Fruit fly (Drosophila melanogaster) Kc167 (cell line): Measurements from ENCODE around the gene CG43330.
A peak's percentile ranks its signal among the peaks of the same experiment; 100 is the strongest.

Experiments
- Myc ChIP-seq: fragments of >200 bp; optimal IDR thresholded peaks from 2 replicates; lab custom pipeline; 2017; ENCODE audit warnings: missing external identifiers
- Sin3A ChIP-seq: fragments of >200 bp; optimal IDR thresholded peaks from 2 replicates; lab custom pipeline; 2018; ENCODE audit warnings: missing external identifiers
- h ChIP-seq: fragments of >200 bp; optimal IDR thresholded peaks from 3 replicates; lab custom pipeline; 2018; ENCODE audit warnings: missing external identifiers
- insv ChIP-seq: fragments of >200 bp; optimal IDR thresholded peaks from 3 replicates; lab custom pipeline; 2018; ENCODE audit warnings: missing external identifiers
- psq ChIP-seq: fragments of >200 bp; optimal IDR thresholded peaks from 2 replicates; lab custom pipeline; 2017; ENCODE audit warnings: missing external identifiers
- ttk ChIP-seq: sonication (Bioruptor generic); optimal IDR thresholded peaks from 2 replicates; lab custom pipeline; 2017; ENCODE audit warnings: missing external identifiers

The CG43330 gene

dm6 chr3L:22468562-22468961 lies 35.7 kb downstream of the CG43330 start, which contains the start of gene CG11437:
CG11437 (plus strand) TSS chr3L:22468862.
- TF ChIP-seq insv (lab: Kevin White, UChicago) (no peak), ttk (lab: Kevin White, UChicago) (no peak), h (no peak), Sin3A (lab: Kevin White, UChicago) (no peak), Myc (lab: Kevin White, UChicago) (no peak), psq (no peak)

DNA sequence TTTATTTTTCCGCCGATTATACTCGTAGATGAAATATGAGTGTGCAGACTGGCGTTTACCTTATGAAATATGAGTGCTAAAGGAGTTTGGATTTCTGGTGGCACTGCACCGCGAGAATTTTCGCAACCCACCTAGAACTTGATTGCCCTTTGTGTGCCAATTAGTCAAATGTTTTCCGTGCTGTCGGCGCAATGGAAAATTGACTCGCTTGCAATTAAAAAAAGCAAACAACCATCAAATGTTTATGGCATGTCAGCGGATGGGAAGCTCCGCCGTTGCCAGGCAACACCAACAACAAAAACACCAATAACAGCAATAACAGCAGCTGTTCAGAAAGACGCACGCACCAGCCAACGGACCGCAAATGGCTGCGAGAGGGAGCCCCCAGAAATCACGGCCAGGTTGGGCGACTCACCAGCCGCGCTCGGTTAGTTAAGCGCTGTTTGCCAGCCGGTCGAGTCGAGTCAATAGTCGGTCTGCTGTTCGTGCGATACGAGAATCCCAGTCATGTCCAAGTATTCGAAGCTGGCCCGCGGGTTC lies 37.8 kb downstream of the CG43330 start:
- TF ChIP-seq Myc (lab: Kevin White, UChicago) (no peak), psq (no peak)

dm6 chr3L:22465486-22466402 lies 38.5 kb downstream of the CG43330 start, which contains the start of gene CG11438:
CG11438 (plus strand) TSS chr3L:22465619.
- TF ChIP-seq psq: no peak
- no peak for TF ChIP-seq h
- TF ChIP-seq Myc (lab: Kevin White, UChicago): no peak
- TF ChIP-seq ttk (lab: Kevin White, UChicago): no peak

DNA sequence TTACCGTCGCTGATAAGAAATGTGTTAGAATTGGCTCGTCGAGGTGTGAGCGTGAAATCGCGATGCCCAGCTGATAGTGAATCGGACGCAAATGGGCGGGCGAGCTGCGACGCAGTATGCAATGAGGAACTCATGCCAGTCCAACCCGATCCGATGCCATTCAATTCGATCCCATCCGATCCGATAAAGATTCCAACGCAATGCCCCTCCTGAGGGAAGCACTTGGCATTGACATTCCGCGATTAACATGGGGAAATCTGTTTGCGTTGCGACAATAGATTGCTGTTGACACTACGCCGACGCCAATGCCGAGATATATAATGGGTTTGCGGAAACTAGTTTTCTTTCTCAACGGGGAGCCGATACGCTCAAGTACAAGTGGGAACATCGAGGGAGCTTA lies 40.8 kb downstream of the CG43330 start:
- TF ChIP-seq psq: no peak
- no peak for TF ChIP-seq Myc (lab: Kevin White, UChicago)
- TF ChIP-seq ttk (lab: Kevin White, UChicago): no peak
- no peak for TF ChIP-seq Sin3A (lab: Kevin White, UChicago)
- no peak for TF ChIP-seq h
- no peak for TF ChIP-seq insv (lab: Kevin White, UChicago)

dm6 chr3L:22460918-22461634 lies 43.1 kb downstream of the CG43330 start, which contains the start of gene laza:
laza (minus strand) TSS chr3L:22461131.
- TF ChIP-seq psq (no peak), h (no peak), Sin3A (lab: Kevin White, UChicago) (no peak), insv (lab: Kevin White, UChicago) (no peak)

DNA sequence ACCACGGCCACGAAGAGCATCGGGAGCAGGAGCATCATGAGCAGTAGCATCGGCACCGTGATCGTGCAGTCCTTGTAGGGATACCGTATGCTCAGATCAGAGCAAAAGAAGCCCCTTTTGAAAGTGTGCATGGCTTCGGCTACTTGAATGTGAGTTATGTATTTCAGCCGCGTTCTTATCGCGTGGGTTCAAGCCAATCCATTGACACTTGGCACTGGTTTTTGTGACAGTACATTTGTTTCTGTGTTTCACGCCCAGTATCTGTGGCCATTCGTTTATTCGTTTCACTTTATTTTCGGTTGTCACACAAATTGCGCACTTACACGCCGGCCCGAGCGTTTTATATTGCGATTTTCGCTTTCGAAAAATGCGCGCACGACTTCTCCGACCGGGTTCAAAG lies 43.8 kb downstream of the CG43330 start:
- TF ChIP-seq Myc (lab: Kevin White, UChicago) (no peak), ttk (lab: Kevin White, UChicago) (no peak), psq (no peak), Sin3A (lab: Kevin White, UChicago) (no peak), h (no peak), insv (lab: Kevin White, UChicago) (no peak)

dm6 chr3L:22458898-22459524 lies 45.2 kb downstream of the CG43330 start:
- no peak for TF ChIP-seq Sin3A (lab: Kevin White, UChicago)
- no peak for TF ChIP-seq ttk (lab: Kevin White, UChicago)
- no peak for TF ChIP-seq psq
- TF ChIP-seq Myc (lab: Kevin White, UChicago): no peak
- TF ChIP-seq h: no peak
- TF ChIP-seq insv (lab: Kevin White, UChicago): no peak

- no peak for TF ChIP-seq h
- no peak for TF ChIP-seq insv (lab: Kevin White, UChicago)
- TF ChIP-seq psq: no peak
- no peak for TF ChIP-seq ttk (lab: Kevin White, UChicago)
- TF ChIP-seq Sin3A (lab: Kevin White, UChicago): no peak
- no peak for TF ChIP-seq Myc (lab: Kevin White, UChicago)
These were observed 46.0 kb downstream of the CG43330 start for dm6 chr3L:22458271-22458670.

- no peak for TF ChIP-seq Myc (lab: Kevin White, UChicago)
- TF ChIP-seq insv (lab: Kevin White, UChicago): peak; percentile 26
- TF ChIP-seq Sin3A (lab: Kevin White, UChicago): no peak
- TF ChIP-seq psq: no peak
These were observed 48.2 kb downstream of the CG43330 start for dm6 chr3L:22455953-22456488.

DNA sequence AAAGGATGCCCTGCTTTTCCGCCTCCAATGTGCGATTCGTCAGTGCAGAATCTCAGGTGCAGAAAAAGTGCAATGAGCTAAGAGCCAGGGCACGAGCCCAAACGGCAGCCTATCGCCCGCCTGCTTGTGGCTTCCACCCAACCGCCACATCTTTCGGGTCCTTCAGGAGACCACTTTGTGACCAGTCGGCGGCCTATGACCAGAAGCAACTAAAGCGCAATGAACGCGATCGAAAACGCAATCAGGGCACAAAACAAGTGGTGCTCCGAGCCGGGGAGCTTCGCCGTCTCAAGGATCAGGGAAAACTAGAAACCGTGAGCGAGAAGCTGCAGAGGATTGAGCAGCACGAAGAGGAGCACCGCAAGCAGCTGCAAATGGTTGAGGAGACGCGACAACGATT lies 49.9 kb downstream of the CG43330 start, which contains the start of gene CG11449:
Gene CG11449 (plus strand): TSS at position 6 of the 400 bp plus-strand sequence.
- TF ChIP-seq Myc (lab: Kevin White, UChicago): no peak
